Fruit fly (Drosophila melanogaster): ENCODE results near the gene CG7632.

The CG7632 gene

DNA sequence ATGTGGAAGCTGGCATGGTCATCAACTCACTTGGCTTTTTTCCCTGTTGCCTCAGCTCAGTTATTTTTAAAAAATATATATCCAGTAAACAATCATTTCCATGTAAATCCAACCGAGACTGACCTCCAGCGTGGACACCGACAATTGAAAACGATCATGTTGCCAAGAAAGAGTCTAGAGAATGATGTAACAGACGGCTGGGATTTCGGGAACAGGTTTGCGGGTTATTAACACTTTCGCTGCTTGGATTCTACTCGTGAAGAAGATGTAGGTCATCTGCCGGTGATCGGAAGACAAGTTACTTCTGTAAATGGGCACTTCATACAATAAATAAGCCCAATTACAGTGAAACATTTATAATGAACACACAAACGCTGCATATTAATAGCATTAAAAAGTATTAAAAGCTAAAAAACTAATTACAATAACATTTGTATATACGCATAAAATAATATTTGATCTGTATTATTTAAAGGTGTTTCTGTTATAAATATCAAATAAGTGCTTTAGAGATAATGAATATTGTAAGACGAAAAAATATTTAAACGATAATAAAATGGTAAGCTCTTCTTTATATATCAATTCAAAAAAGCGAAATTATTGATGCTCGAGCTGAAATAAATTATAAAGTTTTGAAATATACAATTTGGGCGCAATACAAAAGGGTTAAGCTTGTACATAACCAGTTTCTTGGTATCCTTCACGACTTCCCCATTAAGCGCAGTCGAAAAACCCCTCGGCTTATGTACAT lies 2.6 kb upstream of the CG7632 start:
- TF ChIP-seq CG7045 (GFP tag; optimal IDR thresholded peaks at IDR 0.05): no peak
- TF ChIP-seq CG1620 (GFP tag; optimal IDR thresholded peaks at IDR 0.05): no peak
- no peak for TF ChIP-seq CG33017 (tag; optimal IDR thresholded peaks at IDR 0.05)
- TF ChIP-seq Crg-1 (GFP tag; optimal IDR thresholded peaks at IDR 0.05): no peak

DNA sequence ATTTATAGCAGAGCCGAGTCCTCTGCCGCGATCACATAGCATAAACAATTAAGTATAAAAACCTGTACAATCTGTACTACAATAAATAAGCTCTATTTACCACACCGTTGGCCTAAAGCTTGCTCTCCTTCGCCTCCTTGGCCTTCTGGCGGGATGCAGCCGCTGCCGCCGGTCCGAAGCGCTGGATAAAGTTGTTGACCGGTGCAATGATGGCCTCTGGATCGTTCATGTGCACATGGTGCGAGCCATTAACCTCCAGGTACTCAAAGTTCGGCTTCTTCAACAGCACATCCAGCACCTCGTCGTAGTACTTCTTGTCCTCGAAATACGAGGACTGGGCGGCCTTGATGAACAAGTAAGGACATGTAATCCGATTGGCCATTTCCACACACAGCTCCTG lies 2.0 kb upstream of the CG7632 start:
- TF ChIP-seq CG14711 (tag; optimal IDR thresholded peaks at IDR 0.05) (no peak), cnc (optimal IDR thresholded peaks at IDR 0.05) (no peak), Crg-1 (GFP tag; optimal IDR thresholded peaks at IDR 0.05) (no peak), CG7101 (tag; optimal IDR thresholded peaks at IDR 0.05) (no peak), cic (GFP tag; optimal IDR thresholded peaks at IDR 0.05) (no peak), Hr96 (GFP tag; optimal IDR thresholded peaks at IDR 0.05) (no peak), tj (GFP tag; optimal IDR thresholded peaks at IDR 0.05) (no peak), CG11617 (GFP tag; optimal IDR thresholded peaks at IDR 0.05) (no peak), Mnt (GFP tag; optimal IDR thresholded peaks at IDR 0.05) (no peak), bab1 (GFP tag; optimal IDR thresholded peaks at IDR 0.05) (no peak), pad (GFP tag; optimal IDR thresholded peaks at IDR 0.05) (no peak), ovo (GFP tag; optimal IDR thresholded peaks at IDR 0.05) (no peak), CG12768 (GFP tag; optimal IDR thresholded peaks at IDR 0.05) (no peak), CG33017 (tag; optimal IDR thresholded peaks at IDR 0.05) (no peak), CG5204 (GFP tag; optimal IDR thresholded peaks at IDR 0.05) (no peak), CG1620 (GFP tag; optimal IDR thresholded peaks at IDR 0.05) (no peak)

DNA sequence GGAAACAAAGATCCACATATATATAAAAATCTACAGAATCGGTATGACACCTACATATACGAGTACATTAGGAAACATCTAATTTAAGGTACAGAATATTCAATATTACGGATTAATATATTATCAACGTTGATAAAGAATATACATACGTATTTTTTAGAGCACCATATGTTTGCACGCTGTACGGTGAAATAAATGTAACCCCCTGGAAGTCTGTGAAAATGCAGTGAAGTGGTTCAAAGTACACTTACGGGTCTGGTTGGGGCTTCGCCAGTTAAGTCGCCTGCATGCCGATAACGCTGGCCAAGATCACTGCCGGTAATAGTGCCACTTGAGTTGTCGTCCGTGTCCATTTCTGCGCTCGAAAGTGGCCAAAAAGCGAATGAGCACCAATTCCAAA lies 838 bp upstream of the CG7632 start:
- TF ChIP-seq cnc (optimal IDR thresholded peaks at IDR 0.05): no peak
- peak; percentile 91 for TF ChIP-seq kay (GFP tag; ENCODE audit: borderline replicate concordance)
- no peak for TF ChIP-seq Clk (GFP tag; optimal IDR thresholded peaks at IDR 0.05)
- no peak for TF ChIP-seq CG7045 (GFP tag; optimal IDR thresholded peaks at IDR 0.05)
- no peak for TF ChIP-seq CG11617 (GFP tag; optimal IDR thresholded peaks at IDR 0.05)
- TF ChIP-seq bab1 (GFP tag; optimal IDR thresholded peaks at IDR 0.05): no peak
- no peak for TF ChIP-seq CG14711 (tag; optimal IDR thresholded peaks at IDR 0.05)
- no peak for TF ChIP-seq CG33017 (tag; optimal IDR thresholded peaks at IDR 0.05)
- TF ChIP-seq CG12768 (GFP tag; optimal IDR thresholded peaks at IDR 0.05): peak; percentile 42
- no peak for TF ChIP-seq CG5204 (GFP tag; optimal IDR thresholded peaks at IDR 0.05)
- TF ChIP-seq Hr96 (GFP tag; optimal IDR thresholded peaks at IDR 0.05): no peak
- TF ChIP-seq CG7101 (tag; optimal IDR thresholded peaks at IDR 0.05): no peak

DNA sequence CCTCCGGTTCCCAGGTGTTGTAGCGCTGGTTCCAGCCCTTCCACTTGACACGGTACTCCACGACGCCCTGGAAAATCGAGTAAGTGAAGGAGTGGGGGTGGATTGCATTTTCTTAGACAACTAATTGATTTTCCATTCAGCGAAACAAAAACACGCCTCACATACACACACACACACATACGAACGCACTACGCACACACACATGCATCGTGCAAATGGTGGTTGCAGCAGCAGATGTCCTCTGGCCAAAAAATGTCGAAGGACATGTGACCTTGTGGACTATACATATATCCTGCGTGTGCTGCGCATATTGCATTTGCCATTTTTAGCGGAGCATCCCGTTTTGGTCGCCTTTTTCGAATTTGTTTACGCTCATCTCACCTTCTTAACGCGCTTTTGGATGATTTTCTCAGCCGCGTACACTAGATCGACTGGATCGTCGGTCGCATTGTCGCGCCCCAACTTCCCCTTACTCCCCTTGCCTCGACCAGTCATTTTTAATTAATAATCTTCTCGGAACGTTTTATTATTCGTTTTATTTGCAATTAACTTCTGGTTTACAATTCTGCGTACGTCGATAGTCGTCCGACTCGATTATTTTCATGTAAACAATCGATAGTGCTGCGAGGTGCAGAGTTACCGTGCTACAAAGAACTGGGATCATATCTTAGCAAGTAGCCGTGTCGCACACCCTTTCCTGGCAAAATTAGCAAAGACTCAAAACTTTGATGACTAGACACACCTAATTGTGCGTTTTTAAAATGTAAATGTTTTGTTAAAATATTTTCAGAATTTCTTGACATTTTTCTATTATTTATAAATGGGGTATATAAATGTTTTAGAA lies 13.1 kb downstream of the CG7632 start, which contains the start of gene Pc:
Pc (minus strand) TSS at position 605 of the 844 bp plus-strand sequence.
- peak; percentile 60 for TF ChIP-seq bab1 (GFP tag; optimal IDR thresholded peaks at IDR 0.05)
- TF ChIP-seq CG14711 (tag; optimal IDR thresholded peaks at IDR 0.05): peak; percentile 86
- no peak for TF ChIP-seq CG12768 (GFP tag; optimal IDR thresholded peaks at IDR 0.05)
- peak; percentile 88 for TF ChIP-seq kay (GFP tag; ENCODE audit: borderline replicate concordance)
- no peak for TF ChIP-seq cnc (optimal IDR thresholded peaks at IDR 0.05)
- peak; percentile 70 for TF ChIP-seq tj (GFP tag; optimal IDR thresholded peaks at IDR 0.05)
- peak; percentile 21 for TF ChIP-seq CG1620 (GFP tag; optimal IDR thresholded peaks at IDR 0.05)
- peak; percentile 3 for TF ChIP-seq cic (GFP tag; optimal IDR thresholded peaks at IDR 0.05)
- peak; percentile 15 for TF ChIP-seq toe (GFP tag; optimal IDR thresholded peaks at IDR 0.05)
- TF ChIP-seq Mnt (GFP tag; optimal IDR thresholded peaks at IDR 0.05): peak; percentile 54

DNA sequence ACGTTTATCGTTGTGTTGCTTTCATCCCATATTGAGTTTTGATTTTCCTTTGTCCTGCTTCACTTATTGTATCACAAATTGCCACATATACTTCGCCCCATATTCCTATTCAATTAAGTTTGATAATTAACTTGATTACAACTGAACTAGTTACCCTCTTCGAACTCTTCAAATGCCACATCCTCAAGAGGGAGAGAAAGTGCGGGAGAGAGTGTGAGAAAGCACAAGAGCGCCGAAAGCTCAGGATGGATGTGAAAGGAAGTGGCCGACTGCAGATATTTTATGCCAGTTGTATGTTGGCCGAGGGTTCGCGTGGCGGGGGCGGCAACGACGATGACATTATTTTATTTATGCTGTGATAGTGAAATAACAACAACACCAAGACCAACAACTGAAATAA lies 14.0 kb downstream of the CG7632 start, which contains the start of gene Rab26:
Rab26 (plus strand) TSS at position 301 of the 400 bp plus-strand sequence.
- TF ChIP-seq CG5204 (GFP tag; optimal IDR thresholded peaks at IDR 0.05) (no peak), tj (GFP tag; optimal IDR thresholded peaks at IDR 0.05) (no peak), cic (GFP tag; optimal IDR thresholded peaks at IDR 0.05) (no peak), pad (GFP tag; optimal IDR thresholded peaks at IDR 0.05) (no peak), CG11617 (GFP tag; optimal IDR thresholded peaks at IDR 0.05) (no peak), CG7101 (tag; optimal IDR thresholded peaks at IDR 0.05) (no peak), CG14711 (tag; optimal IDR thresholded peaks at IDR 0.05) (no peak)

DNA sequence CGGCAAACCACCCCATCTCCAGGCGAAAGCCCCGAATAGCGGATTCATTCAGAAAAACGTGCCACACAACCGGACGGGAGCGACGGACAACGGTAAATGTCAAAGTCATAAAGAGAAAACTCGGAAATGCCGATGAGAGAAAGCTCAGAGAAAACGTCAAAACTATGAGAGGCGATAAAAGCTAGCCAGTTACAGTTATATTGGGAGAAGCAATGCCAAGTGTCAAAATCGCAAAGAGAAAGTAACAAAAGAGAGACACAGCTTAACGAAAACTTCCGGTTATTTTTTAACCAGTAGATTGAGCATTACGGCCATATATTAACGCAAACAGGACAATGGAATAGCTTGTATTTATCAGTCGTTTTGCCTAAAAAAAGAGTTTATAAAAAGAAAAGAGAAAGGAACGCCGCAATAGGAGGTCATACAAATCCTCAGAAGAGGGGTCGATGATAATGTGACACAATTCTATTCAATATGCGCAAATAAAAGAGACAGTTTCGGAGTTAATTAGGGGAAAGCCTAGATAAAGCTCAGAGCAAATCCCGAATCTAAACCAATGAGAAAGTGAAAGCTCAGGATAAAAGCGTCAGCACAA lies 14.9 kb downstream of the CG7632 start:
- TF ChIP-seq Mnt (GFP tag; optimal IDR thresholded peaks at IDR 0.05): no peak
- TF ChIP-seq pad (GFP tag; optimal IDR thresholded peaks at IDR 0.05): peak; percentile 0
